Worm (Caenorhabditis elegans) whole organism, late embryonic: Measurements from ENCODE around the gene K06H7.2.
A peak's percentile ranks its signal among the peaks of the same experiment; 100 is the strongest.

Experiments used
- C08G9.2 ChIP-seq: sonication (generic microtip); optimal IDR thresholded peaks from 2 replicates; lab custom pipeline; 2016; ENCODE audit warnings: mild to moderate bottlenecking, missing genetic modification characterization, moderate library complexity, missing compliant biosample characterization
- F13H6.1 ChIP-seq: sonication (generic microtip); optimal IDR thresholded peaks from 2 replicates; lab custom pipeline; 2016; ENCODE audit warnings: missing genetic modification characterization, missing compliant biosample characterization
- Y22D7AL.16 ChIP-seq: sonication (generic microtip); optimal IDR thresholded peaks from 2 replicates; lab custom pipeline; 2016; ENCODE audit warnings: missing genetic modification characterization, missing compliant biosample characterization
- ahr-1 ChIP-seq: sonication (generic microtip); optimal IDR thresholded peaks from 2 replicates; lab custom pipeline; 2016; ENCODE audit warnings: missing genetic modification characterization, missing compliant biosample characterization
- ceh-14 ChIP-seq: sonication (generic microtip); optimal IDR thresholded peaks from 2 replicates; lab custom pipeline; 2016; ENCODE audit warnings: missing genotype, missing genetic modification characterization, missing compliant biosample characterization
- ceh-18 ChIP-seq: sonication (generic microtip); optimal IDR thresholded peaks from 2 replicates; lab custom pipeline; 2016; ENCODE audit warnings: missing genetic modification characterization, missing compliant biosample characterization
- ceh-24 ChIP-seq: sonication (generic microtip); optimal IDR thresholded peaks from 2 replicates; lab custom pipeline; 2016; ENCODE audit warnings: mild to moderate bottlenecking, missing genetic modification characterization, missing compliant biosample characterization
- ceh-31 ChIP-seq: sonication (generic microtip); optimal IDR thresholded peaks from 2 replicates; lab custom pipeline; 2016; ENCODE audit warnings: missing genetic modification characterization, missing compliant biosample characterization
- ceh-34 ChIP-seq: sonication (generic microtip); optimal IDR thresholded peaks from 2 replicates; lab custom pipeline; 2016; ENCODE audit warnings: mild to moderate bottlenecking, missing genetic modification characterization, missing compliant biosample characterization
- ceh-48 ChIP-seq: sonication (generic microtip); optimal IDR thresholded peaks from 2 replicates; lab custom pipeline; 2016; ENCODE audit warnings: missing genetic modification characterization, inconsistent platforms, missing compliant biosample characterization
- ceh-6 ChIP-seq: fragments of 200-800 bp; sonication (Bioruptor generic); optimal IDR thresholded peaks from 2 replicates; lab custom pipeline; 2018; ENCODE audit warnings: mild to moderate bottlenecking, missing genetic modification characterization, missing compliant biosample characterization
- ceh-9 ChIP-seq: sonication (generic microtip); optimal IDR thresholded peaks from 2 replicates; lab custom pipeline; 2016; ENCODE audit warnings: mild to moderate bottlenecking, missing genetic modification characterization, inconsistent platforms, missing compliant biosample characterization
- che-1 ChIP-seq: sonication (generic microtip); optimal IDR thresholded peaks from 2 replicates; lab custom pipeline; 2016; ENCODE audit warnings: mild to moderate bottlenecking, missing genetic modification characterization, missing compliant biosample characterization
- dmd-4 ChIP-seq: sonication (generic microtip); optimal IDR thresholded peaks from 2 replicates; lab custom pipeline; 2016; ENCODE audit warnings: borderline replicate concordance, missing genetic modification characterization, missing compliant biosample characterization
- dve-1 ChIP-seq: sonication (generic microtip); optimal IDR thresholded peaks from 2 replicates; lab custom pipeline; 2017; ENCODE audit warnings: antibody characterized with exemption, mild to moderate bottlenecking, missing genetic modification characterization, missing compliant biosample characterization
- elt-2 ChIP-seq: sonication (generic microtip); optimal IDR thresholded peaks from 2 replicates; lab custom pipeline; 2016; ENCODE audit warnings: missing genetic modification reagents, missing genetic modification characterization, missing compliant biosample characterization
- ets-4 ChIP-seq: sonication (generic microtip); optimal IDR thresholded peaks from 2 replicates; lab custom pipeline; 2016; ENCODE audit warnings: missing genetic modification characterization, missing compliant biosample characterization
- fkh-6 ChIP-seq: sonication (generic microtip); optimal IDR thresholded peaks from 2 replicates; lab custom pipeline; 2016; ENCODE audit warnings: missing genetic modification characterization, missing compliant biosample characterization
- gmeb-2 ChIP-seq: sonication (generic microtip); optimal IDR thresholded peaks from 2 replicates; lab custom pipeline; 2016; ENCODE audit warnings: missing genetic modification characterization, inconsistent platforms, missing compliant biosample characterization
- hlh-13 ChIP-seq: fragments of 200-800 bp; sonication (Bioruptor generic); optimal IDR thresholded peaks from 2 replicates; lab custom pipeline; 2018; ENCODE audit warnings: mild to moderate bottlenecking, missing genetic modification characterization, missing compliant biosample characterization
- hlh-6 ChIP-seq: sonication (generic microtip); optimal IDR thresholded peaks from 2 replicates; lab custom pipeline; 2016; ENCODE audit warnings: missing genotype, missing genetic modification characterization, missing compliant biosample characterization
- hlh-8 ChIP-seq: sonication (generic microtip); optimal IDR thresholded peaks from 2 replicates; lab custom pipeline; 2016; ENCODE audit warnings: missing genotype, missing genetic modification characterization, missing compliant biosample characterization
- lin-11 ChIP-seq: fragments of 200-800 bp; sonication (Bioruptor generic); optimal IDR thresholded peaks from 2 replicates; lab custom pipeline; 2018; ENCODE audit warnings: mild to moderate bottlenecking, missing genetic modification characterization, missing compliant biosample characterization
- madf-2 ChIP-seq: sonication (generic microtip); optimal IDR thresholded peaks from 2 replicates; lab custom pipeline; 2017; ENCODE audit warnings: missing genetic modification characterization, missing compliant biosample characterization
- mec-3 ChIP-seq: sonication (generic microtip); optimal IDR thresholded peaks from 2 replicates; lab custom pipeline; 2016; ENCODE audit warnings: borderline replicate concordance, missing genetic modification characterization, missing compliant biosample characterization
- nhr-11 ChIP-seq: fragments of 150-350 bp; optimal IDR thresholded peaks from 2 replicates; lab custom pipeline; 2014; ENCODE audit warnings: missing biosample characterization, missing genetic modification characterization
- pag-3 ChIP-seq: sonication (generic microtip); optimal IDR thresholded peaks from 2 replicates; lab custom pipeline; 2016; ENCODE audit warnings: missing compliant biosample characterization, missing genetic modification characterization, borderline replicate concordance
- pat-9 ChIP-seq: fragments of 200-800 bp; sonication (Bioruptor generic); optimal IDR thresholded peaks from 2 replicates; lab custom pipeline; 2018; ENCODE audit warnings: mild to moderate bottlenecking, missing genetic modification characterization, moderate library complexity, missing compliant biosample characterization
- pax-1 ChIP-seq: fragments of 150-350 bp; optimal IDR thresholded peaks from 2 replicates; lab custom pipeline; 2014; ENCODE audit warnings: missing biosample characterization, missing genetic modification characterization
- pha-2 ChIP-seq: sonication (generic microtip); optimal IDR thresholded peaks from 2 replicates; lab custom pipeline; 2017; ENCODE audit warnings: mild to moderate bottlenecking, missing genetic modification characterization, missing compliant biosample characterization
- pha-4 ChIP-seq: fragments of 150-350 bp; optimal IDR thresholded peaks from 2 replicates; lab custom pipeline; 2018; ENCODE audit warnings: missing biosample characterization, missing genetic modification reagents, missing genetic modification characterization
- pqm-1 ChIP-seq: sonication (generic microtip); optimal IDR thresholded peaks from 2 replicates; lab custom pipeline; 2016; ENCODE audit warnings: missing genetic modification characterization, missing compliant biosample characterization
- rnt-1 ChIP-seq: sonication (generic microtip); optimal IDR thresholded peaks from 2 replicates; lab custom pipeline; 2016; ENCODE audit warnings: missing genetic modification characterization, missing compliant biosample characterization
- sdc-2 ChIP-seq: sonication (generic microtip); optimal IDR thresholded peaks from 2 replicates; lab custom pipeline; 2016; ENCODE audit warnings: missing genotype, missing genetic modification characterization, missing compliant biosample characterization
- sox-4 ChIP-seq: sonication (generic microtip); optimal IDR thresholded peaks from 2 replicates; lab custom pipeline; 2017; ENCODE audit warnings: mild to moderate bottlenecking, missing genetic modification characterization, inconsistent platforms, missing compliant biosample characterization
- syd-9 ChIP-seq: sonication (generic microtip); optimal IDR thresholded peaks from 2 replicates; lab custom pipeline; 2016; ENCODE audit warnings: mild to moderate bottlenecking, missing genetic modification characterization, moderate library complexity, missing compliant biosample characterization
- tbx-2 ChIP-seq: sonication (generic microtip); optimal IDR thresholded peaks from 2 replicates; lab custom pipeline; 2016; ENCODE audit warnings: missing genetic modification characterization, missing compliant biosample characterization
- tbx-7 ChIP-seq: sonication (generic microtip); optimal IDR thresholded peaks from 2 replicates; lab custom pipeline; 2016; ENCODE audit warnings: missing genotype, missing genetic modification characterization, missing compliant biosample characterization
- unc-3 ChIP-seq, 2 experiments: fragments of 200-800 bp in 1 of 2; sonication (Bioruptor generic) in 1 of 2; sonication (generic microtip) in 1 of 2; conservative IDR thresholded peaks in 1 of 2; optimal IDR thresholded peaks in 1 of 2; 2 replicates each; pipeline versions ENCODE4 v1.3.6 to Lab custom; 2016 to 2022; ENCODE audit warnings: missing compliant biosample characterization in 2 of 2, missing genetic modification characterization in 2 of 2, missing genetic modification reagents in 1 of 2
- unc-86 ChIP-seq: sonication (generic microtip); optimal IDR thresholded peaks from 2 replicates; lab custom pipeline; 2016; ENCODE audit warnings: missing genetic modification characterization, missing compliant biosample characterization

K06H7.2 gene

ce11 chrIII:8106476-8106875 lies 13.1 kb downstream of the K06H7.2 start (continued):
- no peak for TF ChIP-seq mec-3 (tag; lab: Kevin White, UChicago)
- TF ChIP-seq ceh-18 (tag; lab: Kevin White, UChicago): peak; percentile 73
- peak; percentile 49 for TF ChIP-seq syd-9
- peak; percentile 17 for TF ChIP-seq hlh-8 (tag; lab: Kevin White, UChicago)
- TF ChIP-seq rnt-1: no peak
- TF ChIP-seq ceh-9 (tag; lab: Kevin White, UChicago): peak; percentile 56
- TF ChIP-seq ceh-34 (tag; lab: Kevin White, UChicago): peak; percentile 79
- peak; percentile 53 for TF ChIP-seq gmeb-2 (tag; lab: Kevin White, UChicago)
- TF ChIP-seq pqm-1 (tag; lab: Kevin White, UChicago): no peak
- peak; percentile 70 for TF ChIP-seq fkh-6 (tag; lab: Kevin White, UChicago)
- TF ChIP-seq unc-3 (GFP tag; conservative IDR thresholded peaks at IDR 0.05; lab: Robert Waterston, UW): 0 out of 2 replicates have a peak, but pooled peaks have one; percentile 42
- peak; percentile 56 for TF ChIP-seq unc-3 (tag; optimal IDR thresholded peaks at IDR 0.05; lab: Kevin White, UChicago)
- TF ChIP-seq Y22D7AL.16 (tag; lab: Kevin White, UChicago): peak; percentile 66
- peak; percentile 70 for TF ChIP-seq sdc-2 (tag; lab: Kevin White, UChicago)
- TF ChIP-seq ets-4 (tag; lab: Kevin White, UChicago): no peak
- peak; percentile 83 for TF ChIP-seq hlh-6
- no peak for TF ChIP-seq pha-4 (tag; lab: Kevin White, UChicago)
- peak; percentile 71 for TF ChIP-seq lin-11 (tag; lab: Kevin White, UChicago)
- TF ChIP-seq che-1 (tag; lab: Kevin White, UChicago): peak; percentile 75
- peak; percentile 33 for TF ChIP-seq ceh-31
- TF ChIP-seq pat-9 (tag; lab: Kevin White, UChicago): peak; percentile 67
- TF ChIP-seq pag-3 (tag; lab: Kevin White, UChicago): no peak
- TF ChIP-seq nhr-11 (tag; lab: Kevin White, UChicago): no peak
- TF ChIP-seq elt-2 (tag; lab: Kevin White, UChicago): peak; percentile 71
- TF ChIP-seq ceh-48 (tag; lab: Kevin White, UChicago): peak; percentile 54
- peak; percentile 32 for TF ChIP-seq tbx-7 (tag; lab: Kevin White, UChicago)
- TF ChIP-seq ceh-6 (GFP tag; lab: Kevin White, UChicago): peak; percentile 74
- TF ChIP-seq dve-1 (tag; lab: Kevin White, UChicago): no peak
- peak; percentile 72 for TF ChIP-seq C08G9.2 (tag; lab: Kevin White, UChicago)
- TF ChIP-seq ahr-1 (tag; lab: Kevin White, UChicago): peak; percentile 37
- TF ChIP-seq F13H6.1 (tag; lab: Kevin White, UChicago): peak; percentile 53
- peak; percentile 65 for TF ChIP-seq madf-2
- TF ChIP-seq dmd-4: peak; percentile 40
- peak; percentile 62 for TF ChIP-seq pha-2 (tag; lab: Kevin White, UChicago)
- TF ChIP-seq pax-1 (tag; lab: Kevin White, UChicago): no peak
- peak; percentile 69 for TF ChIP-seq ceh-14
- TF ChIP-seq hlh-13 (GFP tag; lab: Kevin White, UChicago): peak; percentile 69
- peak; percentile 67 for TF ChIP-seq sox-4 (tag; lab: Kevin White, UChicago)
- TF ChIP-seq tbx-2 (tag; lab: Kevin White, UChicago): peak; percentile 76
- peak; percentile 35 for TF ChIP-seq ceh-24 (tag; lab: Kevin White, UChicago)

ce11 chrIII:8108490-8108889 lies 15.1 kb downstream of the K06H7.2 start, which contains the start of gene C14B9.3:
TSS of gene C14B9.3 (plus strand) at chrIII:8108790.
- no peak for TF ChIP-seq unc-86 (tag; lab: Kevin White, UChicago)
- TF ChIP-seq ets-4 (tag; lab: Kevin White, UChicago): no peak
